Fruit fly (Drosophila melanogaster) Kc167 (cell line): ENCODE results near the gene ImpE2.

Experiments used
- Myc ChIP-seq: fragments of >200 bp; optimal IDR thresholded peaks from 2 replicates; lab custom pipeline; 2017; ENCODE audit warnings: missing external identifiers
- Sin3A ChIP-seq: fragments of >200 bp; optimal IDR thresholded peaks from 2 replicates; lab custom pipeline; 2018; ENCODE audit warnings: missing external identifiers
- h ChIP-seq: fragments of >200 bp; optimal IDR thresholded peaks from 3 replicates; lab custom pipeline; 2018; ENCODE audit warnings: missing external identifiers
- insv ChIP-seq: fragments of >200 bp; optimal IDR thresholded peaks from 3 replicates; lab custom pipeline; 2018; ENCODE audit warnings: missing external identifiers
- psq ChIP-seq: fragments of >200 bp; optimal IDR thresholded peaks from 2 replicates; lab custom pipeline; 2017; ENCODE audit warnings: missing external identifiers
- ttk ChIP-seq: sonication (Bioruptor generic); optimal IDR thresholded peaks from 2 replicates; lab custom pipeline; 2017; ENCODE audit warnings: missing external identifiers

Gene ImpE2

DNA sequence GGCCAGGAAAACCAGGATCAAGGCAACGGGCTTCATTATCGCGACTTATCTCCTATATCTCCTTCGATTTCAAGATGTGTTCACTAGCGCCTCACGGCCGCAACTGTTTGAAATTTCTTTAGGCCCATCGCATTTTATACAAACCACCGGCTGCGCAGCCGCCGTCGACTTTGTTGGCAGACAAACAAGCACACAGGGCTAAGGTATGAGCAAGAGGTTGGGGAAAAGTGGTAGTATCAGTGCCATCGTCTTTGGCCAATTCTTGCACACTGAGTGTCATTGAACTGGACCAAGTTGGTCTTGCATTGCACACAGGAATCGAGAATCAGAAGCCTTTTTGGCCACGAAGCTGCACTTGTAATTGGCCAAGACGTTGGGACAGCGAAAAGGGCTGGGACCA, at the start of gene ImpE2:
Gene ImpE2, minus strand, starts transcription at position 115 of the 400 bp plus-strand sequence.
- no peak for TF ChIP-seq Myc (lab: Kevin White, UChicago)
- no peak for TF ChIP-seq ttk (lab: Kevin White, UChicago)
- TF ChIP-seq h (lab: Kevin White, UChicago), result no peak
- TF ChIP-seq psq (lab: Kevin White, UChicago), result no peak

- no peak for TF ChIP-seq insv (lab: Kevin White, UChicago)
- no peak for TF ChIP-seq h (lab: Kevin White, UChicago)
- no peak for TF ChIP-seq ttk (lab: Kevin White, UChicago)
- no peak for TF ChIP-seq psq (lab: Kevin White, UChicago)
- no peak for TF ChIP-seq Sin3A (lab: Kevin White, UChicago)
- TF ChIP-seq Myc (lab: Kevin White, UChicago), result no peak
Measured at dm6 chr3L:3560568-3560967, 48.1 kb upstream of the ImpE2 start.

DNA sequence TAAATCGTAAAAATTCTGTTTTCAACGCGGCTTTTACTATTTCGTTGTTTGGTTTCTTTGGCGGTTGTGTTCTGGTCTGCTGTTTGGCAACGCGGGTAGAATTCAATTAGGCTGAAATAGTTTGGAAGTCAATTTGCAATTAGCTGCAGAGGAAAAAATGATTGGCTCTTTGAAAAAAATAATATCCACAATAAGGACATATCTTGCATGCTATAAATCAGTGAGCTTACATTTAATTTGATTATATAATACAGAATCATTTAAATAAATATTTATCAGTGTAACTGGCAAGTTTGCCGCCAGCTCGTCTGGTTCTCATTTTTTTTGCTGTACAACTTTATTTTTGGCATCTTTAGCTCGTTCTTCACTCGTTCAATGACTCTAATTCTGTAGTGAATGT, 45.6 kb upstream of the ImpE2 start:
- TF ChIP-seq psq (lab: Kevin White, UChicago) (no peak), h (lab: Kevin White, UChicago) (no peak), Myc (lab: Kevin White, UChicago) (no peak), Sin3A (lab: Kevin White, UChicago) (no peak), insv (lab: Kevin White, UChicago) (no peak), ttk (lab: Kevin White, UChicago) (no peak)

- TF ChIP-seq Sin3A (lab: Kevin White, UChicago), result no peak
- no peak for TF ChIP-seq psq (lab: Kevin White, UChicago)
- TF ChIP-seq Myc (lab: Kevin White, UChicago), result no peak
Measured at dm6 chr3L:3556409-3556808, 43.9 kb upstream of the ImpE2 start.

- TF ChIP-seq psq (lab: Kevin White, UChicago), result no peak
- no peak for TF ChIP-seq ttk (lab: Kevin White, UChicago)
- no peak for TF ChIP-seq Myc (lab: Kevin White, UChicago)
- no peak for TF ChIP-seq insv (lab: Kevin White, UChicago)
- no peak for TF ChIP-seq Sin3A (lab: Kevin White, UChicago)
- TF ChIP-seq h (lab: Kevin White, UChicago), result no peak
Measured at dm6 chr3L:3555094-3555493, 42.6 kb upstream of the ImpE2 start.

DNA sequence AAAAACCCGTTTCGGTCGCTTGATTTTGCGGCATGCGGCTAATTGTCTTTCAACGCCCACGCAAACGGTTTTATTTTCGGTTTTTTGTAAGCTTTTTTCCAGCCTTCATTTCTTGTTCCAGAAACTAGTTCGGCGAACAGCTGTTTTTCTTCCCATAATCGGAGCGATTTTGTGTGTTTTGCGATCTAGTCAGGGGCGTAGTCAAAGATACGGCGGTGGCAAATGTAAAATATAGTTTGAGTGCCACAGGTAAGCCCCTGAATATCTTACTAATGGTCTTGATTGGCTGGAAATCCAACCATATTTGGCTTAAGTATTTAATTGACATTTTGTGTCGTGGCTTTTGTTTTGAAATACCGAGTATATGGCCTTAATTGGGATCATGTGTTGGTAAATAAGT, 41.5 kb upstream of the ImpE2 start:
- TF ChIP-seq h (lab: Kevin White, UChicago) (no peak), psq (lab: Kevin White, UChicago) (no peak), insv (lab: Kevin White, UChicago) (no peak), Myc (lab: Kevin White, UChicago) (no peak)

- TF ChIP-seq insv (lab: Kevin White, UChicago) (no peak), h (lab: Kevin White, UChicago) (no peak), Sin3A (lab: Kevin White, UChicago) (no peak), ttk (lab: Kevin White, UChicago) (no peak), psq (lab: Kevin White, UChicago) (no peak)
Measured at dm6 chr3L:3552313-3552868, 39.9 kb upstream of the ImpE2 start.

dm6 chr3L:3551008-3551407, 38.5 kb upstream of the ImpE2 start:
- TF ChIP-seq Sin3A (lab: Kevin White, UChicago), result no peak
- no peak for TF ChIP-seq ttk (lab: Kevin White, UChicago)
- no peak for TF ChIP-seq insv (lab: Kevin White, UChicago)
- TF ChIP-seq h (lab: Kevin White, UChicago), result no peak
- TF ChIP-seq Myc (lab: Kevin White, UChicago), result no peak
- no peak for TF ChIP-seq psq (lab: Kevin White, UChicago)

- TF ChIP-seq psq (lab: Kevin White, UChicago) (no peak), ttk (lab: Kevin White, UChicago) (no peak), insv (lab: Kevin White, UChicago) (no peak), Myc (lab: Kevin White, UChicago) (no peak), h (lab: Kevin White, UChicago) (no peak), Sin3A (lab: Kevin White, UChicago) (no peak)
Measured at dm6 chr3L:3549468-3549867, 37.0 kb upstream of the ImpE2 start.

DNA sequence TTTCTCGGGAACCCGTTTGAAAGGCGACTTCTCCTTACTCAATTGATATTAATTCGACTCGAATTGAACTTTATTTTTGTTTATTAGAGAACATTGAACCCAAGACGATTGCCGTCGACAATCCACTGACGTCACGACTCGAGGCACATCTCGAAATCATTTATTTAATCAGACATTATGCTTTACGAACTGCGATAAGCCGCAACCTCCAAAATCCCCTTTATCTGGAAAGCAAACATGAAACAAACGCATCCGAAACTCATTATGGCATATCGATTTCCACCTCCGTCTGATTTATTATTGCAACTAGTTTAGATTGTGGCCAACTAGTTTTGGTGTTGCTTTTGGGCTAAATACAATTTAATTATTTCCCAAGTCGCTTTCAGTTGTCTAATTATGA, 34.6 kb upstream of the ImpE2 start:
- TF ChIP-seq insv (lab: Kevin White, UChicago) (no peak), Sin3A (lab: Kevin White, UChicago) (no peak), Myc (lab: Kevin White, UChicago) (no peak), h (lab: Kevin White, UChicago) (no peak), psq (lab: Kevin White, UChicago) (no peak), ttk (lab: Kevin White, UChicago) (no peak)

dm6 chr3L:3544930-3545329, 32.4 kb upstream of the ImpE2 start:
- TF ChIP-seq insv (lab: Kevin White, UChicago), result no peak
- TF ChIP-seq Myc (lab: Kevin White, UChicago), result no peak
- no peak for TF ChIP-seq psq (lab: Kevin White, UChicago)
- TF ChIP-seq h (lab: Kevin White, UChicago), result no peak
- TF ChIP-seq Sin3A (lab: Kevin White, UChicago), result no peak
- no peak for TF ChIP-seq ttk (lab: Kevin White, UChicago)

- TF ChIP-seq h (lab: Kevin White, UChicago) (no peak), insv (lab: Kevin White, UChicago) (no peak), psq (lab: Kevin White, UChicago) (no peak), ttk (lab: Kevin White, UChicago) (no peak), Sin3A (lab: Kevin White, UChicago) (no peak), Myc (lab: Kevin White, UChicago) (no peak)
Measured at dm6 chr3L:3544221-3544620, 31.7 kb upstream of the ImpE2 start.
